Worm (Caenorhabditis elegans): ENCODE results near the gene F14H8.8.
A peak's percentile ranks its signal among the peaks of the same experiment; 100 is the strongest.

F14H8.8 gene

DNA sequence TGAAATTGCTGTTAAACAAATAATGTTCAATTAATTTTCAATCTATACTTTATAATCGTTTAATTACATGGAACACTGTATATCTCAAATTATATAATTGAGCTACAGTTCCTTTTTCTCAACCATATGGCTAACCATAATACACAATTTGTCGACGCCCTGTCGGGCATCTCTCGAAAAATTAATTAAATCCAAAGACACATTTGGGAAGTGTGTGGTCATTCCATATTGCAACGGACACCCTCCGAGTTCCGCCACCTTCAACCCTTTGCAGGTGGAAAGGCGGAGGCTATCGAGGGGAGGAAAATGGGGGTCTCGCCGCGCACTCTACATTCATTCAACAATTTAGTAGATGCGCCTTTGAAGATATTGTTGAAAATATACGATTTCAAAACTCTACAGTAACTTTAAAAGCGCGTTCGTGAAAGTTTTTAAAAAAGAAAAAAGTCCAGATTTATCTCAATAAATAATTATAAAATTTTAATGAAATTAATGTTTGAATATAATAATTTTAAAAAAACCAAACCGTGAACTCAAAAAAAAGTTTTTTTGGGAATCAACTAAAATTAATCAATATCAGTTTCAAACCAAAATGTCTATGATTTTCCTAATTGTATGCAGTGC is at the start of gene F14H8.8:
F14H8.8 (plus strand) TSS at position 574 of the 624 bp plus-strand sequence.
- TF ChIP-seq dao-5 (tag; optimal IDR thresholded peaks at IDR 0.05) (no peak), him-1 (tag; optimal IDR thresholded peaks at IDR 0.05) (no peak), W03F9.2 (tag; optimal IDR thresholded peaks at IDR 0.05) (no peak)

DNA sequence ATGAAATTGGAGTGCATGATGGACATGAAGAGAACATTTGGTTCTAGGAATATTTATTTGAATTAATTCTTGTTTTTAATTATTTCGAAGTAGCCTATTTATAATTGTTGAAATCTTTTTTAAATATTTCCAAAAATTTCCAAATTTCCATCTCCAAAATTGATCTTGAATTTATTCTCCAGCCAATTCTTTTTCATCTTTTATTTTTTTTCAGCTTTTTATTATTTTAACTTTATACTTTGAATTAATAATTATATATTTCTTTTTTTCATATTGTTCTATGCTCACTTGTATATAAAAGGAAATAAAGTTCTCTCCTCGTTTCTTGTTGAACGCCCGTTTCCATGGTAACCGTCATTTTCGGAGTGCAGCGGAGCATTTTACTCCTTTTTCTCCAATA is 49.3 kb upstream of the F14H8.8 start, which contains the start of gene xbx-1:
xbx-1 (plus strand) TSS at position 301 of the 400 bp plus-strand sequence.
- no peak for TF ChIP-seq him-1 (tag; optimal IDR thresholded peaks at IDR 0.05)
- no peak for TF ChIP-seq dao-5 (tag; optimal IDR thresholded peaks at IDR 0.05)
- TF ChIP-seq W03F9.2 (tag; optimal IDR thresholded peaks at IDR 0.05), result no peak

DNA sequence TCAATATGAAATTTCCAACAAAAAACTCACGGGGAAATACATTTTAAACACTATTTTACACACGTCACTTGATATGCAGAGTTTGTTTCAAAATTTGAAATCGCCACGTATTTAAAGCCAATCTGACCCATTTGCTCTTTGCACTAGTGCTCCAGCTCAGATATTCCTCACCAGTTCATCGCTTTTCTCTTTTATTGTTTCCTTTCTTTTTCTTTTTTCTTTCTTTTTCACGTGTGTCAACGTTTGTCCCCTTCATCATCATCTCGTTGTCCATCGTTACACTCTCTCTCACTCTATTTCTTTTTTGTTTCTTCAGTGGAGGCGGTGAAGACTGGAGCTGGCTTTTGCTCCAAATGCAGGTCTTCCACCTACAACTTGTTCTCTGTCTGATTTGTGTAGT is 44.7 kb upstream of the F14H8.8 start, which contains the start of gene F02D8.4:
F02D8.4 (plus strand) TSS at position 301 of the 400 bp plus-strand sequence.
- TF ChIP-seq him-1 (tag; optimal IDR thresholded peaks at IDR 0.05) (no peak), W03F9.2 (tag; optimal IDR thresholded peaks at IDR 0.05) (no peak), dao-5 (tag; optimal IDR thresholded peaks at IDR 0.05) (no peak)

DNA sequence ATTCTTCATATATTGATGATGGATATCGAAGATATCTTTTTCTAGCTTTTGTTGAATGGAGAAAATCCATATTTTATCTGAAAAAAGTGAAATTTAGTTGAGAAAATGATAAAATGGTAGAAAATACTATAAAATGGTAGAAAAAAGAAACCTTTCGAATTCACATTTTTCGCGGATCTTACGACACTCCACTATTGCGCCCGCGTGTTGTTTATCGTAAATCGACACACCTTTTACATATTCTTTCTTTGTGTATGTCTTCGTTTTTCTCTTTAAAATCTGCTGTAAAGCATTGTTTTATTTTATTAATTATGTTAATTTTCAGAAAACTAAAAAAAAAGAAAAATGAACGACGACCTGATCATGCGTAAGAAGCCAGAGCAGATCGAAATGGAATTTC is 38.4 kb upstream of the F14H8.8 start, which contains the start of the genes cdt-2 and T01C3.2:
cdt-2 (minus strand) TSS at position 284 of the 400 bp plus-strand sequence.
T01C3.2 (plus strand) TSS at position 326 of the 400 bp plus-strand sequence.
- TF ChIP-seq him-1 (tag; optimal IDR thresholded peaks at IDR 0.05), result no peak
- TF ChIP-seq W03F9.2 (tag; optimal IDR thresholded peaks at IDR 0.05), result no peak
- no peak for TF ChIP-seq dao-5 (tag; optimal IDR thresholded peaks at IDR 0.05)

DNA sequence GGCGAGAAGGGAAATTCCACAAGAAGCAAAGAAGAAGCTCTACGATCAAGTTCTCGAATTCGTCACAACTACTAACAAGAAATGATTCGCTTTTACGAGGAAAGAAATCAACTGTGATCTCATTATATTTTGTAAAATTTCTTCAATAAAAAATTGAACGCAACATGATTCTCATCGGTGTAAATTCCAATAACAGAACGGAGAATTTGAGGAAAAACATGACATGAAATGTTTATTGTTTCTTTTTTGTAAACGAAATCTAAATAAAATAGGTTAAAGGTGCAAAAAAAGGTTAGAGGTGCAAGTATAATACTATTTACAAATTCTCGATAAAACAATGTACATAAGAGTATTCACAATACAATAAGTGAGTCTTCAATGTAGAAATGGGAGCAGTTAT is 37.8 kb upstream of the F14H8.8 start:
- TF ChIP-seq dao-5 (tag; optimal IDR thresholded peaks at IDR 0.05) (no peak), him-1 (tag; optimal IDR thresholded peaks at IDR 0.05) (no peak)

DNA sequence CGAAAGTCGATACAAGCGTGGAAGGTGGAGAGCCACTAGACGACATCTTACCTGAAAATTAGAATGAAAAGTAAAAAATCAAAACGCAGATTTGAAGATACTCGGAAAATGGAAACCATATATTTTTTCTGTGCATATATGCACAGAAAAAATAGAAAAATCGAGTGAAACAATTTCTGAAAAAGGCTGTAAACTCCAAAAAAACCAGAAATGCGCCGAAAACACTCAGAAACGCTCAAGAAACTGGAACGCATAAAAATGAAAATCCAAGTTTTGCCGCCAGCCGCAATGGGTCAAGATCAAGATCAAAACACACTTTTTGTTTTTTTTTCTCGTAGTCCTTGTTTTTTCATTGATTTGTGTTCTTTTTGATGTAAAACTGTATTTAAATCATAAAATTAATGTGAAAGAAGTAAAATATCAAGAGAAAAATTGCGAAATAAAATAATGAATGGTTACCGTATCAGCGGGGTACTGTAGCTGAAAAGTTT is 36.6 kb upstream of the F14H8.8 start, which contains the start of gene T01C3.3:
T01C3.3 (minus strand) TSS at position 51 of the 491 bp plus-strand sequence.
- TF ChIP-seq dao-5 (tag; optimal IDR thresholded peaks at IDR 0.05) (no peak), him-1 (tag; optimal IDR thresholded peaks at IDR 0.05) (no peak), W03F9.2 (tag; optimal IDR thresholded peaks at IDR 0.05) (no peak)

DNA sequence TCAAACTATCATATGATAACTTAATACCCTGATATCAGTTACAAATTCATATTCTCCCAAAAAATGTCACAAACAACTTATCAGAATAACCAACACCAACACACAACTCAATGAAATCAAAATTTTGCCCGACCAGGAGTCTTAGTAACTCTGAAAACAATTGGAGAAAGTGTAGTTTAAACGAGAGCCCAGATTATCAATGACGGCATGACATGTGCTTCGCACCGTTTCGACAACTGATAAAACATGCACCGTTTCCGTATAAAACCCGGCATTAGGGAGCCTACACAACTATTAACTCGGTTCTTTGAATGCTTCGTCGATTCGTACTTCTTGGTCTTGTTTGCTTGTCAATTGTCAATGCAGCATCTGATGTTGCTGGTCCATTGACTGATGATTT is 35.6 kb upstream of the F14H8.8 start, which contains the start of gene fil-1:
fil-1 (plus strand) TSS at position 219 of the 400 bp plus-strand sequence.
- no peak for TF ChIP-seq W03F9.2 (tag; optimal IDR thresholded peaks at IDR 0.05)
- TF ChIP-seq dao-5 (tag; optimal IDR thresholded peaks at IDR 0.05), result no peak
- TF ChIP-seq him-1 (tag; optimal IDR thresholded peaks at IDR 0.05), result no peak

DNA sequence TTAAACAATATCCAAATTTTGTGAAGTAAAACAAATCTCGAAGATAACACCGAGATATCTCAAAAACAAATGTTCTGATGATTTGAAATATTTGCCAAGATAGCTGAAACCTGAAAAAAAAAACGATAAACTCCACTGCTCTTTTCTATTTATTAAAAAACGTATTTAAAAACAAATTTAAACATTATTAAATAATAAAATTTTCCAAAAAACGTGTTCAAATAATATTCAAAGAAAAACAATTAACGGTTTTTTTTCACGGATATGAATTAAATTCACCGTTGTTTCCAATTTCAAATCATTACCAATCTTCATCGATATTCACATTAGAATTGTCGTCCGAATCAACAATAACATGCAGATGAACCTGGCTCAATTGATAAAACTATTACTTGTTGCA is 33.0 kb upstream of the F14H8.8 start, which contains the start of gene irld-14:
irld-14 (plus strand) TSS at position 301 of the 400 bp plus-strand sequence.
- TF ChIP-seq W03F9.2 (tag; optimal IDR thresholded peaks at IDR 0.05) (no peak), him-1 (tag; optimal IDR thresholded peaks at IDR 0.05) (no peak), dao-5 (tag; optimal IDR thresholded peaks at IDR 0.05) (no peak)

DNA sequence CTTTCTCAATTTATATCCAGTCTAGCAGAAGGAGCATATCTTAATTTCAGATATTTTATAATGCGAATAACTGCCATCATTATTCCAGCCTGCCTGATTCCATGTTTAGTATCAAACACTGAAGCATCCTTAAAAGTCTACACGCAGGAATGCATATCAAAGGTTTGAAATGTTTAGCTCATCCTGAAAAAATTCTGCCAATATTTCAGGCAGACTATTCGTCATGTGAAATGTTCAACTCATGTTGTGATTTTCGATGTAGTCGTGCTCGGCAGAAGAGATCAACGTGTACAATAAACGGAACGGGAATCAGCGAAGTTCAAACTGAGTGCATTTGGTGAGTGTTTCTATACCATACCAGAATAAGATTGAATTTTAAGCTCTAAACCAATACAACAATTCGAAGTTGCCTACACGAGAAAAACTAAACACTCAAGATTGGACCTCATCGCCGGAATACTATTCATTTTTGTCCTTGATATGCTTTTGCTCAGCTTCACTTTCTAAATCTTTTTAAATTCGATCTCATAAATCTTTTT is 29.7 kb upstream of the F14H8.8 start, which contains the start of gene T01C3.11:
T01C3.11 (plus strand) TSS at position 51 of the 539 bp plus-strand sequence.
- no peak for TF ChIP-seq W03F9.2 (tag; optimal IDR thresholded peaks at IDR 0.05)
- no peak for TF ChIP-seq dao-5 (tag; optimal IDR thresholded peaks at IDR 0.05)
- TF ChIP-seq him-1 (tag; optimal IDR thresholded peaks at IDR 0.05), result no peak

DNA sequence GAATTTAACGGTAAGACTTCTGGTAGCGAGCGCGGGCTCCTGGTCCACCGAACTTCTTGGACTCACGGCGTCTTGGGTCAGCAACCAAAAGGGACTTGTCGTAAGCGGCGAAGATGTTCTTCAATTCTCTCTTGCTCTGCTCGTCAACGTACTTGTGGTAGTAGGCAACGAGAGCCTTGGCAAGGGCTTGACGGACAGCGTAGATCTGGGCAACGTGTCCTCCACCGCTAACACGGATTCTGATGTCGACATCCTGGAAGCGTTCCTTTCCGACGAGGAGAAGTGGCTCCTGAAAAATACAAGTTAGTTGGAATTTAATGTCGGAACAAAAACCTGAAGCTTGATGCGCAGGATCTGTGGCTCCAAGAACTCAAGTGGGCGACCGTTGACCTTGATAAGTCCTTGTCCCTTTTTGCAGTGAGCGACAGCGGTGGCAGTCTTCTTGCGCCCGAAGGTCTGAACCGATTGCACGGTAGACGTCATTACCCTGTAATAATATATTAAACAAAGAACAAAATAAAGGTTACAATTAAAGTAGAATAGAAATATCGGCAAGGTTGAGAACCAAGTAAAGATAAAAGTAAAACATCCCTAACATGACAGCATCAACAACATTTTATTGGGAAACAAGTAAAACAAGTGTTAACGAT is 29.1 kb upstream of the F14H8.8 start, which contains the start of gene rps-16:
rps-16 (minus strand) TSS at position 487 of the 650 bp plus-strand sequence.
- TF ChIP-seq dao-5 (tag; optimal IDR thresholded peaks at IDR 0.05), result peak; percentile 19
- TF ChIP-seq W03F9.2 (tag; optimal IDR thresholded peaks at IDR 0.05), result no peak

DNA sequence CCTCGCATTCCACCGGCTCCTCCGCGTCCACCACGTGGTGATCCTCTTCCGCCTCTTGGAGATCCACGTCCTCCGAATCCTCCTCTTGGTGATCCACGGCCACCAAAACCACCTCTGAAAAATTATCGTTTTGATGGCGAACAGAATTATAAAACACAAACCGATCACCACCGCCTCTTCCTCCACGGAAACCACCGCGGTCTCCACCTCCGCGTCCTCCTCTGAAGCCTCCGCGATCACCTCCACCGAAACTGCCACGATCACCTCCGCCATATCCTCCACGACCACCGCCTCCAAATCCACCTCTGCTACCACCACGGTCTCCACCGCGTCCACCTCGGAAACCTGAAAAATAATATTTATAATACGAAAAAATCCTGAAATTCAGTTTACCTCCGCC is 27.7 kb upstream of the F14H8.8 start:
- TF ChIP-seq dao-5 (tag; optimal IDR thresholded peaks at IDR 0.05), result no peak
- TF ChIP-seq W03F9.2 (tag; optimal IDR thresholded peaks at IDR 0.05), result no peak
- no peak for TF ChIP-seq him-1 (tag; optimal IDR thresholded peaks at IDR 0.05)

DNA sequence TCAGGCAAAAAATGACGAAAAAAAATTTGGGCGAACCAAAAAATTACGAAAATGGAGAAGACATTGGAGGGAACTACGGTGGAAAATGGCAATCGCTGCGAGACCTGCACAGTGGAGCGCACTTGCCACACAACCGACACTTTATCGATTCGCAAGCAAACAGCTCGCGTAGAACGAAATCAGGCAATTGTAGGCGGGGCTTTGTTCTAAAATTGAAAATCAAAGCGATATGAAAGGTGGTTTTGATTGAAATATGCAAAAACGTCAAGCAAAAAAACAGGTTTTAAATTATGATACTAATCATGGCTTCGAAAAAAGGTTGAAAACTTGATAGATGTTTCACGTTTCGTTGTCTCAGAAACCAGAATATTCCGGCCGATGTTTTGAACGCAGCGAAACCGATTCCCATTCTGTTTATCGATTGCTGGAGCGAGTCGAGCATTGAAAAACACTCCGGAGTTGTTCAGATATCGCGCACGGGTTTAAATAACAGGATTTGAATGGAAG is 27.0 kb upstream of the F14H8.8 start, which contains the start of the genes fib-1 and mut-15:
fib-1 (minus strand) TSS at position 40 of the 507 bp plus-strand sequence.
mut-15 (plus strand) TSS at position 360 of the 507 bp plus-strand sequence.
- TF ChIP-seq W03F9.2 (tag; optimal IDR thresholded peaks at IDR 0.05) (peak; percentile 90), dao-5 (tag; optimal IDR thresholded peaks at IDR 0.05) (no peak), him-1 (tag; optimal IDR thresholded peaks at IDR 0.05) (peak; percentile 55)

DNA sequence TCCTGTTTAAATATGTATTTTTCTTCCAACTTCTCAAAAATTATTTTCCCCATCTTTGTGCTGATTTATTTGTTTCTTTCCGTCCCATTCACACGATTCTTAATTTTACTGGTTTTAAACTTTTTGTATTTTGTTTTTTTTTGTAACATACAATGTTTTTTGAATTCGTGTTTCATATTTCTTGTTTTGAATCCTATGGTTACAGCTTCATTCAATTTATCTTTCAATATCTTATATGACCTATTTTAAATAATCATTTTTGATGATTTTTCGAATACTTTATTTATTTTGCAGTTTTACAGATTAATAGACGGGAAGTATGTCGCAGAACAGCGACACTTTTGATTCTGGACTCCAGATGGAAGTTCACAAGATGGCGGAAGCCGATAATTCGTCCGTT is 24.5 kb upstream of the F14H8.8 start, which contains the start of gene hrde-2:
hrde-2 (plus strand) TSS at position 301 of the 400 bp plus-strand sequence.
- TF ChIP-seq dao-5 (tag; optimal IDR thresholded peaks at IDR 0.05), result no peak
- TF ChIP-seq W03F9.2 (tag; optimal IDR thresholded peaks at IDR 0.05), result no peak
- no peak for TF ChIP-seq him-1 (tag; optimal IDR thresholded peaks at IDR 0.05)
